Worm (Caenorhabditis elegans) whole organism, L3 larva: ENCODE data around the gene C02F4.4.

Experiments
- ama-1 ChIP-seq: fragments of 150-350 bp; optimal IDR thresholded peaks from 2 replicates; lab custom pipeline; 2018
- elt-2 ChIP-seq: sonication (generic microtip); optimal IDR thresholded peaks from 2 replicates; lab custom pipeline; 2016; ENCODE audit warnings: missing genetic modification reagents, mild to moderate bottlenecking, missing genetic modification characterization, missing compliant biosample characterization
- jun-1 ChIP-seq: fragments of 150-350 bp; optimal IDR thresholded peaks from 2 replicates; lab custom pipeline; 2014; ENCODE audit warnings: missing biosample characterization, missing genetic modification reagents, missing genetic modification characterization
- nfya-1 ChIP-seq: sonication (generic microtip); optimal IDR thresholded peaks from 2 replicates; lab custom pipeline; 2017; ENCODE audit warnings: missing genetic modification characterization, mild to moderate bottlenecking, missing compliant biosample characterization, antibody characterized with exemption, moderate library complexity; ENCODE audit not compliant: insufficient read depth
- nhr-12 ChIP-seq: fragments of 150-350 bp; optimal IDR thresholded peaks from 2 replicates; lab custom pipeline; 2014; ENCODE audit warnings: missing biosample characterization, missing genetic modification characterization
- nhr-23 ChIP-seq: fragments of 150-350 bp; optimal IDR thresholded peaks from 2 replicates; lab custom pipeline; 2014; ENCODE audit warnings: missing biosample characterization, missing genetic modification reagents, missing genetic modification characterization
- nhr-77 ChIP-seq: fragments of 150-350 bp; optimal IDR thresholded peaks from 2 replicates; lab custom pipeline; 2014; ENCODE audit warnings: missing biosample characterization, missing genetic modification characterization
- pha-4 ChIP-seq: fragments of 150-350 bp; optimal IDR thresholded peaks from 2 replicates; lab custom pipeline; 2014; ENCODE audit warnings: missing biosample characterization, missing genetic modification reagents, missing genetic modification characterization
- pqm-1 ChIP-seq: fragments of 150-350 bp; optimal IDR thresholded peaks from 2 replicates; lab custom pipeline; 2017; ENCODE audit warnings: missing biosample characterization, missing genetic modification characterization, inconsistent platforms
- skn-1 ChIP-seq: fragments of 150-350 bp; optimal IDR thresholded peaks from 2 replicates; lab custom pipeline; 2014; ENCODE audit warnings: missing biosample characterization, missing genetic modification characterization
- snpc-4 ChIP-seq: fragments of 150-350 bp; optimal IDR thresholded peaks from 2 replicates; lab custom pipeline; 2014; ENCODE audit warnings: missing biosample characterization, missing genetic modification characterization
- unc-39 ChIP-seq: sonication (generic microtip); optimal IDR thresholded peaks from 4 replicates; lab custom pipeline; 2017; ENCODE audit warnings: missing biosample characterization, missing genetic modification characterization
- zag-1 ChIP-seq: fragments of 150-350 bp; optimal IDR thresholded peaks from 2 replicates; lab custom pipeline; 2014; ENCODE audit warnings: missing biosample characterization, missing genetic modification characterization
- ztf-4 ChIP-seq: fragments of 150-350 bp; optimal IDR thresholded peaks from 2 replicates; lab custom pipeline; 2014; ENCODE audit warnings: missing biosample characterization, missing genetic modification characterization

DNA sequence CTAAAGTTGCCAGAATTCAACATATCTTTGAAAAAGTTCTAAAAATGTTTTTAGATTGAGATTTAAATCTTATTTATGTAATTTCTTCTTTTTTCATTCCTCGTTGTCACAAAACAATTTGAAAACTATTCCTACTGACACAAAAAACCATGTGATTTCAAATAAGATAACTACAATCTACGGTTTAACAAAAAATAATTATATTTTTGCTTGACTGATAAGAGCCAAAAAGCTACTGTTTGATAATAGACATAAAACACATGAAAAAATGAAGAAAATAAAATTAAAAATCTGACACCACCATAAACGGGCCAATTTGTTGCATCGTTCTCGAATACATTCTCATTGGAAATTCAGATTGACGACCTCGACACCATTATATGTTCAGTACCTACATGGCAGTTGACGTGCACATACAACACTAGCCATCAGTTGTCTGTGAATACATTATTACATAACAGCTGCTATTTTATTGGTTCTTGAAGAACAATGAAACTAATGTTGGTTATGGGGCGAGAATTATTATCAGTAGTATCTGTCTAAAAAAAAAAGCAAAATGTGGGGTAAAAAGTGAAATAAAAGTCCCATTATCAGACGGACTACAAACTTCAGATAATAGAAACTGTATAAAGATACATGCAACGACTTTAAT is 50.9 kb downstream of the C02F4.4 start, which contains the start of gene ugt-43:
- TF ChIP-seq nhr-77 (tag; lab: Kevin White, UChicago) = no peak
- no peak for TF ChIP-seq skn-1 (tag; lab: Kevin White, UChicago)
- TF ChIP-seq pha-4 (tag; lab: Kevin White, UChicago) = peak; percentile 3
- TF ChIP-seq jun-1 (tag; lab: Kevin White, UChicago) = no peak
- peak; percentile 71 for TF ChIP-seq elt-2 (tag; lab: Kevin White, UChicago)
- TF ChIP-seq nfya-1 (tag; lab: Kevin White, UChicago) = no peak
- no peak for TF ChIP-seq zag-1
- TF ChIP-seq pqm-1 = no peak
- no peak for TF ChIP-seq unc-39 (tag; lab: Kevin White, UChicago)
- no peak for TF ChIP-seq ztf-4 (tag; lab: Kevin White, UChicago)
- no peak for TF ChIP-seq snpc-4 (tag; lab: Kevin White, UChicago)
- TF ChIP-seq nhr-23 = no peak
- TF ChIP-seq nhr-12 (tag; lab: Kevin White, UChicago) = no peak
- no peak for TF ChIP-seq ama-1
